Worm (Caenorhabditis elegans): ENCODE measurements around the gene C36E8.6.

The C36E8.6 gene

ce11 chrIII:4037332-4037731 lies 49.5 kb downstream of the C36E8.6 start (continued):
- TF ChIP-seq hlh-8 (tag; optimal IDR thresholded peaks at IDR 0.05) (no peak), zip-5 (tag; optimal IDR thresholded peaks at IDR 0.05) (no peak)
